Worm (Caenorhabditis elegans) whole organism, young adult: Measurements from ENCODE around the gene nlp-51.
A peak's percentile ranks its signal among the peaks of the same experiment; 100 is the strongest.

Experiments used
- B0035.1 ChIP-seq: sonication (generic microtip); optimal IDR thresholded peaks from 2 replicates; lab custom pipeline; 2016; ENCODE audit warnings: missing genetic modification characterization, mild to moderate bottlenecking, missing compliant biosample characterization, missing genotype, missing genetic modification reagents
- C06A6.2 ChIP-seq: fragments of 200-800 bp; sonication (Bioruptor generic); conservative IDR thresholded peaks from 2 replicates; pipeline ENCODE4 v1.3.6; 2022; ENCODE audit warnings: missing genetic modification characterization, missing compliant biosample characterization
- D2030.7 ChIP-seq: fragments of 200-800 bp; sonication (Bioruptor generic); IDR thresholded peaks from 2 replicates; pipeline ENCODE4 v1.3.6; 2022; ENCODE audit warnings: missing genetic modification reagents, missing genetic modification characterization, missing compliant biosample characterization
- F33H1.4 ChIP-seq: fragments of 200-800 bp; sonication (Bioruptor generic); IDR thresholded peaks from 2 replicates; pipeline ENCODE4 v1.3.6; 2022; ENCODE audit warnings: missing genetic modification reagents, missing genetic modification characterization, missing compliant biosample characterization
- F39B2.1 ChIP-seq: fragments of 200-800 bp; sonication (Bioruptor generic); IDR thresholded peaks from 2 replicates; pipeline ENCODE4 v1.3.6; 2022; ENCODE audit warnings: missing genetic modification reagents, missing genetic modification characterization, missing compliant biosample characterization
- K12H6.12 ChIP-seq: fragments of 200-800 bp; sonication (Bioruptor generic); optimal IDR thresholded peaks from 2 replicates; lab custom pipeline; 2018; ENCODE audit warnings: mild to moderate bottlenecking, missing genetic modification characterization, missing compliant biosample characterization
- Y53G8AR.9 ChIP-seq: fragments of 200-800 bp; sonication (Bioruptor generic); conservative IDR thresholded peaks from 2 replicates; pipeline ENCODE4 v1.3.6; 2022; ENCODE audit warnings: missing genetic modification reagents, missing genetic modification characterization, missing compliant biosample characterization
- Y79H2A.3 ChIP-seq: fragments of 200-800 bp; sonication (Bioruptor generic); conservative IDR thresholded peaks from 2 replicates; pipeline ENCODE4 v1.3.6; 2022; ENCODE audit warnings: missing genetic modification reagents, missing genetic modification characterization, missing compliant biosample characterization
- Y95B8A.8 ChIP-seq: fragments of 200-800 bp; sonication (Bioruptor generic); IDR thresholded peaks from 2 replicates; pipeline ENCODE4 v1.3.6; 2022; ENCODE audit warnings: missing genetic modification reagents, missing genetic modification characterization, missing compliant biosample characterization
- ZK185.1 ChIP-seq: sonication (generic microtip); optimal IDR thresholded peaks from 2 replicates; lab custom pipeline; 2016; ENCODE audit warnings: mild to moderate bottlenecking, missing genetic modification characterization, missing compliant biosample characterization; ENCODE audit not compliant: poor library complexity, severe bottlenecking
- akir-1 ChIP-seq: fragments of 200-800 bp; sonication (Bioruptor generic); optimal IDR thresholded peaks from 2 replicates; lab custom pipeline; 2018; ENCODE audit warnings: mild to moderate bottlenecking, missing genetic modification characterization, moderate library complexity, missing compliant biosample characterization
- aptf-2 ChIP-seq: fragments of 200-800 bp; sonication (Bioruptor generic); conservative IDR thresholded peaks from 2 replicates; pipeline ENCODE4 v1.3.6; 2022; ENCODE audit warnings: missing genetic modification reagents, missing genetic modification characterization, missing compliant biosample characterization
- athp-1 ChIP-seq: sonication (generic microtip); optimal IDR thresholded peaks from 2 replicates; lab custom pipeline; 2017; ENCODE audit warnings: mild to moderate bottlenecking, missing genetic modification characterization, missing compliant biosample characterization
- attf-3 ChIP-seq: fragments of 200-800 bp; sonication (Bioruptor generic); conservative IDR thresholded peaks from 2 replicates; pipeline ENCODE4 v1.3.6; 2022; ENCODE audit warnings: missing genetic modification reagents, missing genetic modification characterization, missing compliant biosample characterization
- attf-5 ChIP-seq: fragments of 200-800 bp; sonication (Bioruptor generic); optimal IDR thresholded peaks from 2 replicates; lab custom pipeline; 2018; ENCODE audit warnings: mild to moderate bottlenecking, missing genetic modification characterization, missing compliant biosample characterization
- attf-6 ChIP-seq: fragments of 200-800 bp; sonication (Bioruptor generic); IDR thresholded peaks from 2 replicates; pipeline ENCODE4 v1.3.6; 2022; ENCODE audit warnings: missing genetic modification reagents, missing genetic modification characterization, missing compliant biosample characterization
- ceh-91 ChIP-seq: fragments of 200-800 bp; sonication (Bioruptor generic); IDR thresholded peaks from 2 replicates; pipeline ENCODE4 v1.3.6; 2022; ENCODE audit warnings: missing genetic modification reagents, missing genetic modification characterization, missing compliant biosample characterization
- dox-1 ChIP-seq: fragments of 200-800 bp; sonication (Bioruptor generic); IDR thresholded peaks from 2 replicates; pipeline ENCODE4 v1.3.6; 2022; ENCODE audit warnings: missing genetic modification reagents, missing genetic modification characterization, missing compliant biosample characterization
- dpff-1 ChIP-seq: sonication (generic microtip); optimal IDR thresholded peaks from 2 replicates; lab custom pipeline; 2017; ENCODE audit warnings: mild to moderate bottlenecking, missing genetic modification characterization, missing compliant biosample characterization
- efl-1 ChIP-seq: fragments of 150-350 bp; optimal IDR thresholded peaks from 2 replicates; lab custom pipeline; 2014; ENCODE audit warnings: missing biosample characterization, missing genetic modification reagents, missing genetic modification characterization
- egl-44 ChIP-seq: fragments of 200-800 bp; sonication (Bioruptor generic); IDR thresholded peaks from 2 replicates; pipeline ENCODE4 v1.3.6; 2022; ENCODE audit warnings: missing genetic modification reagents, missing genetic modification characterization, missing compliant biosample characterization
- ekl-4 ChIP-seq: fragments of 200-800 bp; sonication (Bioruptor generic); IDR thresholded peaks from 2 replicates; pipeline ENCODE4 v1.3.6; 2022; ENCODE audit warnings: missing genetic modification reagents, missing genetic modification characterization, missing compliant biosample characterization
- hmg-1.2 ChIP-seq: fragments of 200-800 bp; sonication (Bioruptor generic); IDR thresholded peaks from 2 replicates; pipeline ENCODE4 v1.3.6; 2022; ENCODE audit warnings: missing genetic modification reagents, missing genetic modification characterization, missing compliant biosample characterization
- lag-1 ChIP-seq: fragments of 200-800 bp; sonication (Bioruptor generic); IDR thresholded peaks from 2 replicates; pipeline ENCODE4 v1.3.6; 2022; ENCODE audit warnings: missing genetic modification reagents, missing genetic modification characterization, missing compliant biosample characterization
- let-526 ChIP-seq: fragments of 200-800 bp; sonication (Bioruptor generic); IDR thresholded peaks from 2 replicates; pipeline ENCODE4 v1.3.6; 2022; ENCODE audit warnings: missing genetic modification reagents, missing genetic modification characterization, missing compliant biosample characterization
- let-607 ChIP-seq, 2 experiments: fragments of 200-800 bp in 1 of 2; sonication (Bioruptor generic) in 1 of 2; sonication (generic microtip) in 1 of 2; optimal IDR thresholded peaks; 2 replicates each; lab custom pipeline; 2016 to 2018; ENCODE audit warnings: mild to moderate bottlenecking in 2 of 2, missing compliant biosample characterization in 2 of 2, missing genetic modification characterization in 2 of 2, moderate library complexity in 2 of 2, missing genotype in 1 of 2
- lin-26 ChIP-seq: fragments of 200-800 bp; sonication (Bioruptor generic); IDR thresholded peaks from 2 replicates; pipeline ENCODE4 v1.3.6; 2022; ENCODE audit warnings: missing genetic modification reagents, missing genetic modification characterization, missing compliant biosample characterization
- lin-40 ChIP-seq: sonication (generic microtip); optimal IDR thresholded peaks from 2 replicates; lab custom pipeline; 2016; ENCODE audit warnings: missing genetic modification characterization, mild to moderate bottlenecking, missing compliant biosample characterization, missing genotype, missing genetic modification reagents
- lin-54 ChIP-seq: fragments of 200-800 bp; sonication (Bioruptor generic); optimal IDR thresholded peaks from 2 replicates; lab custom pipeline; 2018; ENCODE audit warnings: mild to moderate bottlenecking, missing genetic modification characterization, missing compliant biosample characterization
- lir-1 ChIP-seq: fragments of 200-800 bp; sonication (Bioruptor generic); conservative IDR thresholded peaks from 2 replicates; pipeline ENCODE4 v1.3.6; 2022; ENCODE audit warnings: missing genetic modification reagents, missing genetic modification characterization, missing compliant biosample characterization
- madf-6 ChIP-seq: fragments of 200-800 bp; sonication (Bioruptor generic); IDR thresholded peaks from 2 replicates; pipeline ENCODE4 v1.3.6; 2022; ENCODE audit warnings: missing genetic modification reagents, missing genetic modification characterization, missing compliant biosample characterization
- mes-4 ChIP-seq: sonication (generic microtip); optimal IDR thresholded peaks from 2 replicates; lab custom pipeline; 2016; ENCODE audit warnings: missing genotype, missing genetic modification characterization, missing compliant biosample characterization
- nfya-1 ChIP-seq: sonication (generic microtip); optimal IDR thresholded peaks from 2 replicates; lab custom pipeline; 2017; ENCODE audit warnings: antibody characterized with exemption, missing compliant biosample characterization, missing genetic modification characterization, borderline replicate concordance; ENCODE audit not compliant: insufficient read depth
- nhr-179 ChIP-seq: sonication (generic microtip); optimal IDR thresholded peaks from 2 replicates; lab custom pipeline; 2016; ENCODE audit warnings: mild to moderate bottlenecking, missing genetic modification characterization, missing compliant biosample characterization
- rcor-1 ChIP-seq: fragments of 200-800 bp; sonication (Bioruptor generic); IDR thresholded peaks from 2 replicates; pipeline ENCODE4 v1.3.6; 2022; ENCODE audit warnings: missing genetic modification reagents, missing genetic modification characterization, missing compliant biosample characterization
- rpc-1 ChIP-seq, 2 experiments: fragments of 150-350 bp in 1 of 2; sonication (generic microtip) in 1 of 2; optimal IDR thresholded peaks; 2 replicates each; lab custom pipeline; 2014 to 2018; ENCODE audit warnings: missing biosample characterization in 1 of 2, missing genetic modification characterization in 1 of 2, missing genetic modification reagents in 1 of 2, missing genotype in 1 of 2
- sdz-38 ChIP-seq: sonication (generic microtip); optimal IDR thresholded peaks from 2 replicates; lab custom pipeline; 2016; ENCODE audit warnings: missing genotype, missing genetic modification characterization, missing compliant biosample characterization
- snpc-4 ChIP-seq, 5 experiments: fragments of 150-350 bp in 1 of 5; sonication (generic microtip) in 4 of 5; optimal IDR thresholded peaks; 2 replicates each; lab custom pipeline; 2014 to 2018; ENCODE audit warnings: missing genetic modification characterization in 5 of 5, missing biosample characterization in 3 of 5, antibody characterized with exemption in 2 of 5, mild to moderate bottlenecking in 2 of 5, missing compliant biosample characterization in 2 of 5, missing genotype in 2 of 5, moderate library complexity in 2 of 5, missing genetic modification reagents in 1 of 5
- tbp1 ChIP-seq: fragments of 200-800 bp; sonication (Bioruptor generic); optimal IDR thresholded peaks from 2 replicates; lab custom pipeline; 2018; ENCODE audit warnings: mild to moderate bottlenecking, missing genetic modification characterization, missing compliant biosample characterization
- tlf-1 ChIP-seq: fragments of 200-800 bp; sonication (Bioruptor generic); optimal IDR thresholded peaks from 2 replicates; lab custom pipeline; 2018; ENCODE audit warnings: mild to moderate bottlenecking, missing genetic modification characterization, missing compliant biosample characterization
- xnd-1 ChIP-seq: sonication (generic microtip); optimal IDR thresholded peaks from 2 replicates; lab custom pipeline; 2016; ENCODE audit warnings: missing genotype, missing genetic modification reagents, missing genetic modification characterization, missing compliant biosample characterization
- ztf-26 ChIP-seq: sonication (generic microtip); optimal IDR thresholded peaks from 2 replicates; lab custom pipeline; 2017; ENCODE audit warnings: missing genetic modification characterization, missing compliant biosample characterization
- ztf-28 ChIP-seq: fragments of 200-800 bp; sonication (Bioruptor generic); IDR thresholded peaks from 2 replicates; pipeline ENCODE4 v1.3.6; 2022; ENCODE audit warnings: missing genetic modification reagents, missing genetic modification characterization, missing compliant biosample characterization

The nlp-51 gene

DNA sequence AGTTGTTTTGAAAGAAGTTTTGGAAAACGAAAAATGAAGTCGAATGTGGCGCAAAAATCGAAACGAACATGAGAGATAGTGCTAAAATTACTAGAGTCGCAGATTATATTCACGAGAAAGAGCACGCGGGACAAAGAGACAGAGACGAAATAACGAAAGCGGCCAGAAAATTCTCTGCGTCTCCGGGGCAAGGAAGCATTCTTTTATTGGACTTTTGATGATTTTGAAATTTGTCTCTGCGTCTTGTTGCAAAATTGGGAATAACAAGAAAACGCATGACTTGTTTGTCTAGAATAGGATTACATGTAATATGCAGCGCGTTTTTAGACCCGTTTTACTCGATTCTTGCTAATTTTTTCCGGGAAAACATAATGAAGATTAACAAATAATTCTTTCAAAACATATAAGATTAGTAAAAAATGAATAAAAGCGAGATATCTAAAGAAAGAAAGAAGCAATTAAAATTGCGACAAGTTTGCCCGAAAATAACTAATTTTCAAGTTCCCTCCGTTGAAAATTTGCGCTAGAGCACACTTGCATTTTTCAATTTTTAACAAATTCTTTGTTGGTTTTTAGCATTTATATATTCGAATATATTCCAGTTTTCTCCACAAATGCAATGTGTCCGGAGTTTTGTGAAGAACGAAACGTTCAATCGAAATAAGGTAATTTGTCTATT lies 28.5 kb upstream of the nlp-51 start, which contains the start of the genes B0491.6 and pigm-1 (continued):
- TF ChIP-seq F33H1.4 (GFP tag; lab: Robert Waterston, UW) (no peak), egl-44 (GFP tag; lab: Robert Waterston, UW) (0 out of 2 replicates have a peak, but pooled peaks have one; percentile 15), let-607 (tag; optimal IDR thresholded peaks at IDR 0.05; lab: Kevin White, UChicago) (no peak), nfya-1 (tag; lab: Kevin White, UChicago) (no peak), mes-4 (tag; lab: Kevin White, UChicago) (no peak), dox-1 (peak; percentile 53), ztf-28 (no peak), let-526 (GFP tag; lab: Robert Waterston, UW) (no peak), efl-1 (GFP tag; lab: Kevin White, UChicago) (peak; percentile 72), nhr-179 (tag; lab: Kevin White, UChicago) (no peak), madf-6 (peak; percentile 12; the same call in 1 of the 2 replicates), dpff-1 (tag; lab: Kevin White, UChicago) (no peak)

DNA sequence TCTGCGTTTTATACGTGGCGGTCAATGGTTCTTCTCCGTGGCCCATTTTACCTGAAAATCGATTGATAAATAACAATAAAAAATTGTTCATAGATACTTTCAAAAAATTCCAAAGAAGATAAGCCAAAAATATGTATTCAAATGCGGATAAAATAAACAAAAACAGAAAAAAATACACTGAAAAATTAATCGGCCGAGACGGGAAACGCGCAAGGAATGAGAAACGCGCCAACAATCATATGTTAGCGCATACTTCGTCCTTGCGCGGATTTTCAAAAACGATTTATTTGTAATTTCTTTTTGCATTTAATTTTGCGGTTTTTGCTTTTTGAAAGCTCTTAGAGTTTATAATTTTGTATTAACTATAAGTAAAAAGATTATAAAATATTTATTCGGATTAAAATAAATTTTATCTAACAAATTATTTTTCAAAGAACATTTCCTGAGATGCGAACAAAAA lies 26.1 kb upstream of the nlp-51 start, which contains the start of gene nduf-11:
Gene nduf-11 (minus strand): TSS at position 51 of the 460 bp plus-strand sequence.
- TF ChIP-seq attf-6, result 0 out of 2 replicates have a peak, but pooled peaks have one; percentile 44
- TF ChIP-seq Y95B8A.8, result 0 out of 2 replicates have a peak, but pooled peaks have one; percentile 11
- TF ChIP-seq tlf-1 (GFP tag; lab: Kevin White, UChicago), result peak; percentile 72
- TF ChIP-seq snpc-4 (GFP tag; optimal IDR thresholded peaks at IDR 0.05; lab: Kevin White, UChicago), result no peak
- TF ChIP-seq snpc-4 (tag; optimal IDR thresholded peaks at IDR 0.05; lab: Kevin White, UChicago), result peak; percentile 32 to 70 (median 51)
- TF ChIP-seq ztf-28, result no peak
- 0 out of 2 replicates have a peak, but pooled peaks have one; percentile 46 for TF ChIP-seq lir-1 (GFP tag; lab: Robert Waterston, UW)
- peak; percentile 5 for TF ChIP-seq K12H6.12 (tag; lab: Kevin White, UChicago)
- peak; percentile 71 for TF ChIP-seq F33H1.4 (GFP tag; lab: Robert Waterston, UW)
- TF ChIP-seq sdz-38 (tag; lab: Kevin White, UChicago), result no peak
- TF ChIP-seq xnd-1 (tag; lab: Kevin White, UChicago), result peak; percentile 69
- TF ChIP-seq ekl-4, result no peak
- TF ChIP-seq ztf-26 (tag; lab: Kevin White, UChicago), result peak; percentile 34
- peak; percentile 53 for TF ChIP-seq hmg-1.2 (GFP tag; lab: Robert Waterston, UW)
- TF ChIP-seq ZK185.1 (tag; lab: Kevin White, UChicago), result peak; percentile 75
- no peak for TF ChIP-seq akir-1
- TF ChIP-seq ceh-91 (GFP tag; lab: Robert Waterston, UW), result peak; percentile 52; the same call in 1 of the 2 replicates
- TF ChIP-seq B0035.1 (tag; lab: Kevin White, UChicago), result peak; percentile 24
- peak; percentile 60; the same call in 1 of the 2 replicates for TF ChIP-seq C06A6.2 (GFP tag; lab: Robert Waterston, UW)
- TF ChIP-seq rcor-1 (GFP tag; lab: Robert Waterston, UW), result peak; percentile 51
- TF ChIP-seq aptf-2 (GFP tag; lab: Robert Waterston, UW), result no peak
- no peak for TF ChIP-seq rpc-1 (optimal IDR thresholded peaks at IDR 0.05; lab: Kevin White, UChicago)
- TF ChIP-seq rpc-1 (tag; optimal IDR thresholded peaks at IDR 0.05; lab: Kevin White, UChicago), result no peak
- TF ChIP-seq tbp1, result peak; percentile 63
- TF ChIP-seq Y53G8AR.9, result peak; percentile 77
- no peak for TF ChIP-seq Y79H2A.3
- TF ChIP-seq lin-54, result peak; percentile 96
- peak in 1 of 2 experiments; percentile 28 for TF ChIP-seq let-607 (tag; optimal IDR thresholded peaks at IDR 0.05; lab: Kevin White, UChicago)
- TF ChIP-seq attf-3 (GFP tag; lab: Robert Waterston, UW), result 0 out of 2 replicates have a peak, but pooled peaks have one; percentile 43
- peak; percentile 81 for TF ChIP-seq attf-5
- no peak for TF ChIP-seq F39B2.1
- TF ChIP-seq lin-40, result peak; percentile 75
- 0 out of 2 replicates have a peak, but pooled peaks have one; percentile 10 for TF ChIP-seq lin-26 (GFP tag; lab: Robert Waterston, UW)
- TF ChIP-seq athp-1 (tag; lab: Kevin White, UChicago), result peak; percentile 38
- TF ChIP-seq lag-1 (GFP tag; lab: Robert Waterston, UW), result no peak
- TF ChIP-seq D2030.7 (GFP tag; lab: Robert Waterston, UW), result 0 out of 2 replicates have a peak, but pooled peaks have one; percentile 23
- peak; percentile 80 for TF ChIP-seq madf-6
